Fruit fly (Drosophila melanogaster): ENCODE results near the gene CG10565.

dm6 chr3L:21131427-21131826 is 4.7 kb downstream of the CG10565 start, which contains the start of gene ICA69:
- no peak for TF ChIP-seq psq (GFP tag; optimal IDR thresholded peaks at IDR 0.05)
- no peak for TF ChIP-seq Mio (GFP tag; optimal IDR thresholded peaks at IDR 0.05)
- no peak for TF ChIP-seq Myc (optimal IDR thresholded peaks at IDR 0.05)
- no peak for TF ChIP-seq Jra (GFP tag; optimal IDR thresholded peaks at IDR 0.05)
- no peak for TF ChIP-seq Abd-B (GFP tag; optimal IDR thresholded peaks at IDR 0.05)
- no peak for TF ChIP-seq lola (GFP tag; optimal IDR thresholded peaks at IDR 0.05)
- no peak for TF ChIP-seq h (GFP tag; optimal IDR thresholded peaks at IDR 0.05)
- TF ChIP-seq Hnf4 (GFP tag; optimal IDR thresholded peaks at IDR 0.05): no peak
- TF ChIP-seq dsf (GFP tag; optimal IDR thresholded peaks at IDR 0.05; ENCODE audit: borderline replicate concordance): no peak
- TF ChIP-seq sv (GFP tag; optimal IDR thresholded peaks at IDR 0.05): no peak
- no peak for TF ChIP-seq pan (optimal IDR thresholded peaks at IDR 0.05)
- no peak for TF ChIP-seq HLH106 (tag; optimal IDR thresholded peaks at IDR 0.05)
- no peak for TF ChIP-seq dl (GFP tag; optimal IDR thresholded peaks at IDR 0.05; ENCODE audit: insufficient read depth in 1 of 2, partially characterized antibody in 2 of 2)
- TF ChIP-seq usp (GFP tag; optimal IDR thresholded peaks at IDR 0.05): no peak
